Worm (Caenorhabditis elegans): ENCODE results near the gene T23G4.2.
"Not testable (repeated sequence)": the region's sequence is repeated elsewhere in the genome, so short reads cannot be mapped to it uniquely, and the experiment has no call there.

DNA sequence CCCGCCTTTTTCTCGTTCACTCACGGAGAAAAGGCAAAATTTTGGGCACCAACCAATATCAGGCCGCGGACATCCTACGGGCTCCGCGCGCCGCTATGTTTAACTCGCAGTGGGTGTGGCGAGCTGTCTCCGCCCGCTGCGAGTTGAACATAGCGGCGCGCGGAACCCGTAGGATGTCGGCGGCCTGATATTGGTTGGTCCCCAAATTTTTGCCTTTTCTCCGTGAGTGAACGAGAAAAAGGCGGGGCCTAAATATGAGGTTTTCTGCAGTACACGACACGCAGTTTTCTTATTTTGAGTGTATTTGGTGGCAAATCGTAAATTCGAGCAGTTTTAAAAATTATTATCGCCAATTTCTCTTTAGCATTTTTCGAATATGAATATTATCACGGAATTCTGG lies 31.2 kb downstream of the T23G4.2 start:
- TF ChIP-seq snpc-4 (GFP tag; optimal IDR thresholded peaks at IDR 0.05); bed-1 (GFP tag; IDR thresholded peaks at IDR 0.05); ekl-4 (GFP tag; IDR thresholded peaks at IDR 0.05); lin-26 (GFP tag; IDR thresholded peaks at IDR 0.05); xnd-1 (tag; optimal IDR thresholded peaks at IDR 0.05); tbp1 (GFP tag; optimal IDR thresholded peaks at IDR 0.05); mes-4 (tag; optimal IDR thresholded peaks at IDR 0.05); ztf-6 (GFP tag; IDR thresholded peaks at IDR 0.05); nhr-90 (tag; optimal IDR thresholded peaks at IDR 0.05); aptf-3 (GFP tag; IDR thresholded peaks at IDR 0.05): not testable (repeated sequence)
- TF ChIP-seq snpc-4 (tag; optimal IDR thresholded peaks at IDR 0.05): peak in 2 of 4 experiments; percentile 17 to 87

All from whole organism, young adult.